Fruit fly (Drosophila melanogaster) S2 (cell line): Measurements from ENCODE around the gene CalpC.

Source experiments
- CG8478 ChIP-seq: fragments of >200 bp; optimal IDR thresholded peaks from 2 replicates; lab custom pipeline; 2018
- CTCF ChIP-seq, 2 experiments: fragments of >200 bp; optimal IDR thresholded peaks; 2 replicates each; lab custom pipeline; 2018

Gene CalpC

dm6 chrX:16297618-16298017 lies 27.9 kb upstream of the CalpC start, which contains the start of gene ERp44:
TSS of gene ERp44 (minus strand) at chrX:16297718.
- TF ChIP-seq CTCF (optimal IDR thresholded peaks at IDR 0.05; lab: Kevin White, UChicago) (no peak), CG8478 (lab: Kevin White, UChicago) (no peak)

- TF ChIP-seq CTCF (optimal IDR thresholded peaks at IDR 0.05; lab: Kevin White, UChicago) (no peak), CG8478 (lab: Kevin White, UChicago) (no peak)
Observed at dm6 chrX:16303636-16304035, 21.9 kb upstream of the CalpC start, which contains the start of gene CG3679. TSS of gene CG3679 (plus strand) at chrX:16303870.

DNA sequence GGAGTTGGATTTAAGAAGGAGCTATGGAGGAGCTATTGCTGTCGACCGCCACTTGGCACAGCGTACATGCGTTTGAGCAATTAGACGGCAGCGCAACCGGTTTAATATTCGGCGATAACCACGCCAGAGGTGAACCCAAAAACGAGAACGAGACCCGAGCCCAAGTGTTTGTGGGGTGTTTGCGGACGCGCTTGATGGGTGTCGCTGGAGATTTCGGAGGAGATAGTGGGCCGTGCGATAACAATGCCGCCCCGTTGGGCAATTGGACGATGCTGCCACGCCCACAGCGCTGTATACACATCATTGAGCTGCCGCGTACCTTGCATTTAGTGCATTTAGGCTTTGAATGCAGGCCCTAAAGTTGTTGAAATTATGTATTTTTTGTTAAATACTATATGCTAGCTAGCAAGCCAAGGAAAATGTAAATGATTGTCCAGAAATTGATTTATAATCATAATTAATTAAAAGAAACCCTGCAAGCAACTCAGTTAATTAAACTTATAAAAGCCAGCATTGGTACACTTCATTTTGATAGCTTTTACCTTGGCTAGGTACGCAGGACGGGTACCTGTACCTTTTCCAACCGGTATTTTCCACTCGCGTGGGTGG lies 17.1 kb upstream of the CalpC start, which contains the start of gene Had1:
TSS of gene Had1 (minus strand) at position 358 of the 609 bp plus-strand sequence.
- TF ChIP-seq CTCF (optimal IDR thresholded peaks at IDR 0.05; lab: Kevin White, UChicago) (no peak), CG8478 (lab: Kevin White, UChicago) (no peak)

dm6 chrX:16308953-16309352 lies 16.6 kb upstream of the CalpC start:
- no peak for TF ChIP-seq CTCF (optimal IDR thresholded peaks at IDR 0.05; lab: Kevin White, UChicago)

dm6 chrX:16309764-16310163 lies 15.8 kb upstream of the CalpC start:
- no peak for TF ChIP-seq CG8478 (lab: Kevin White, UChicago)
- TF ChIP-seq CTCF (optimal IDR thresholded peaks at IDR 0.05; lab: Kevin White, UChicago) = no peak

DNA sequence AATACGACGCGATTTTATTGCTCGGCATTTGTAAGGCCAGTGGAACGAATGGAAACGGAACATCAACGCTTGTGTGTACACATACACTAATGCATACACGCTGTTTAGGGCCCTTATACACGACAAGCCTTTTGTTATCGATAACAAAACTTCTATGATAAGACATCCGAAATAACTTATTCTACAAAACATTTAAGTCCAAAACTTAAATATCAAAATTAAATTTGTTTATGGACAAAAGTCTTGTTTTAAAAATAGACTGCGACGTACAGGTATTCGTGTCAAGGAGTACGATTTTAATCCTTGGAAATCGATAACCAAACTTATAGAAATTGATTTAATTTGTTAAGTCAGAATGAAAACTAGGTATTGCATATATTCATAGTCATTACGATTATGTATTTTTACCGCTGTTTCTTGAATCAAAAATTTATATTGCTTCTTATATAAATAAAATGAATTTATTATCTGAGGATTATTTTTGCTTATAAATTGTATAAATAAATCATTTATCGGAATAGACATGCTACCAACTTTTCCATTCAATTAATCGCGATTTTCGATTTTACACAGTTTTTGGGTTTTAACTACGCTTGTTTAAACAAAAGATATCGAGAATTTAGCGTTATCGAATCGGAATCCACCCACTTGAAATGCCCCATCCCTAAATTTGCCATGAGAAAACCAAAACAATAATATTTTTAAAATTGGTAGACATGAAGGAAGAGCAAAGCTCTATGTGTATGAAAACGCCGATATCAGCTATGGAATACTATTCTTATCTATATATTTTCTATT lies 12.3 kb upstream of the CalpC start, which contains the start of the genes CG9915 and SWIP:
TSS of gene CG9915 (minus strand) at position 61 of the 798 bp plus-strand sequence.
TSS of gene SWIP (plus strand) at position 632 of the 798 bp plus-strand sequence.
- TF ChIP-seq CG8478 (lab: Kevin White, UChicago) (no peak), CTCF (optimal IDR thresholded peaks at IDR 0.05; lab: Kevin White, UChicago) (no peak)

DNA sequence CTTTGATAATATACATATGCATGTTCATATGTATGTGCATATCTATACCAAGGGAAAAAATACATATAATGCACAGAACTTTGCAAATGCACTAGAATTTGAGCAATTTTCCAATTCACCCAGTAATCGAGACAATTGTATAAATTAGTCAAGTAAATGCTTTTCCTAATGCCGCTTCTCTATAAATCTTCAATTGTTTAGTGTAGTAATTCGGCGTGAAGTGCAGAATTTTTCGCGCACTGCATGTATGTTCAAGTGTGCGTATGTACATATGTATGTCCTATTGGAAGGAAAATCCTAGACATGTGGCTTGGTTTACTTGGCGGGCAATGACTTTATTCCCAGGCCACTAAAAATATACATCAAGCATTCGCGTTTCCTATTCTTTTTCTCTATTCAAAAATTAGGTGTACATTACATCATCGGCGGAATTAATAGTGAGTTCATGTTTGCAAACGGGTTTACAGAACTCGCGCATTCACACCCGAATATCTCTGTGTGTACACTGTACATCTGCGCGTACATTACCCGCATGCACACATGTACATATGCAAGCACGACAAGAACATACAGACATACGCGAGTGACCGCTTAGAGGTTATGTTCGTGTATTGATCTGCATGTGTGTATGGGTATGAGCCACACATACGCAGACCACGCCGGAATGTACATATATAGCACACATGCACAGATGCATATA lies 6.6 kb upstream of the CalpC start:
- TF ChIP-seq CTCF (optimal IDR thresholded peaks at IDR 0.05; lab: Kevin White, UChicago) (no peak), CG8478 (lab: Kevin White, UChicago) (no peak)

DNA sequence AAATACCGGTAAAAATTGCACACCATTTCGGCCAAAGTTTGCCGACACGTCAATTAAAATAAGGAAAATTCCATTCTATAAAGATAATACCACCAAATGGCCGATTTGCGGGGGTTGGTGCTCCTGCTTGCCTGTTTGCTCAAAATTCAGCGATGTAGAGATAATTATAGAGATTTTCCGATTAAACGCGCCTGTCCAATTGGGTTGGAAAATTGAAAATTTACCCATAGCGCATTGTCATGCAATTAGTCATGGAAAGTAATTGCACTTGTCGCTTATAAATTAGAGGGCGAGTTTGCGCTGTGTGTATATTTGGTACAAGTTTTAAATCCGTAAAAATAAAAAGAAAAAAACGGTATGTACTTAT lies 6.0 kb upstream of the CalpC start:
- TF ChIP-seq CG8478 (lab: Kevin White, UChicago) (no peak), CTCF (optimal IDR thresholded peaks at IDR 0.05; lab: Kevin White, UChicago) (no peak)

DNA sequence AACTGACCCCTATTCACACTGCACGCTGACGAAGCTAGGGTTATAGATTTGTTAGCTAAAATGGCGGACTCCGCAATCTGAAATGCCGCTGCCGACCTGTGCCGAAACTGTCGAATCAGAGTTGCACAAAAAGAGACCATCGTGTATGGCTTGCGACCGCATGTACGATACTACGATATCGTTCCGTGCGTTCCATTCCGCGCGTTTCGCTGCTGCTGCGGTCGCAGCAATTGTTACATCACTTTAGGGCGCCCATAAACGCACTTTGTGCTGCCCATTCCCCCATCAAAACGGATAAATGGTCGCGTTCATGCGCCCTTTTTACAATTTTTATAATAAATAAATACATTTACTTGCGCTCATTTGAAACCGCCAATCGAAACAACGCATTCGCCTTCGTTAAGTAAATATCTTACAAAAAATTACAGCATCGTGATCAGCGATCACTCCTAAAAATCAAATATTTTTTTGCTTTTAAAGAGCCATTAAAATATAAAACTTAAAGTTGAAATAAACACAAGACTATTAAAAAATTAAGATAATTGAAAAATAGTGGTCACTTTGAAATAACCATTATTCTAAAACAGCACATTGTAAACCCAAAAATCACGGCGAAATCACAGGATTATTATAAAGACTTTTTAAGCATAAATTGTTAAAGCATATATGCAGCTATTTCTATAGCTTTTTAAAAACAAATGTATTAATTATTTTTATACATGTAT lies 5.2 kb upstream of the CalpC start, which contains the start of gene Cyp1:
TSS of gene Cyp1 (minus strand) at position 174 of the 725 bp plus-strand sequence.
- TF ChIP-seq CTCF (optimal IDR thresholded peaks at IDR 0.05; lab: Kevin White, UChicago) (no peak), CG8478 (lab: Kevin White, UChicago) (no peak)

dm6 chrX:16321037-16321436 lies 4.5 kb upstream of the CalpC start:
- TF ChIP-seq CTCF (optimal IDR thresholded peaks at IDR 0.05; lab: Kevin White, UChicago) = no peak
- TF ChIP-seq CG8478 (lab: Kevin White, UChicago) = no peak

- TF ChIP-seq CTCF (optimal IDR thresholded peaks at IDR 0.05; lab: Kevin White, UChicago) (no peak), CG8478 (lab: Kevin White, UChicago) (no peak)
Observed at dm6 chrX:16323063-16323462, 2.5 kb upstream of the CalpC start, which contains the start of the genes CG9917 and CG32579. TSS of gene CG9917 (minus strand) at chrX:16323231. TSS of gene CG32579 (plus strand) at chrX:16323286.

- TF ChIP-seq CG8478 (lab: Kevin White, UChicago) = no peak
- TF ChIP-seq CTCF (optimal IDR thresholded peaks at IDR 0.05; lab: Kevin White, UChicago) = no peak
Observed at dm6 chrX:16323536-16323935, 2.0 kb upstream of the CalpC start.

DNA sequence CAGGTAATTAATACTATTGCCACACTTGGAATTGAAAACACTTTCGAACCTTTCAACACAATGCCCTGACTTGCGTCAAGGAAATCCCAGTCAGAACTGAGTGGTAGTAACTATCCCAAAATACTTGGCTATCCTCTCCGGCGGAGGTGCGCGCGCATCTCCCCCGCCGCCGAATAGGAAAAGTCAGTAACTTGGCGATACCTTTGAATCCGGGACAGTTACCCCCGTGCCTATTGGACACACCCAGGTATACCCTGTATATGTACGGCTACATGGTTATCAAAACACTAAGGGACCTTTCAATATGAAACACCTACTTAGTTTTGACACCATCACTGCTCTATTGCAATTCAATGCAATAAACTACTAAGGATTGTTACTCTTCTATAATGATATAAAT lies 5.1 kb downstream of the CalpC start, which contains the start of gene CG9919:
TSS of gene CG9919 (minus strand) at position 101 of the 400 bp plus-strand sequence.
- TF ChIP-seq CTCF (optimal IDR thresholded peaks at IDR 0.05; lab: Kevin White, UChicago) (no peak), CG8478 (lab: Kevin White, UChicago) (no peak)
